Fruit fly (Drosophila melanogaster) whole organism, embryonic: ENCODE measurements around the gene Vps39.

Experiments
- Atf-2 ChIP-seq: fragments of 200-800 bp; sonication (Bioruptor generic); optimal IDR thresholded peaks from 2 replicates; lab custom pipeline; 2016; ENCODE audit warnings: missing biosample characterization, missing genetic modification characterization
- CG10209 ChIP-seq: fragments of 200-800 bp; sonication (Bioruptor generic); optimal IDR thresholded peaks from 3 replicates; lab custom pipeline; 2017; ENCODE audit warnings: missing biosample characterization, mild to moderate bottlenecking, missing genetic modification characterization, missing genetic modification reagents
- CG11504 ChIP-seq: fragments of 200-800 bp; sonication (Bioruptor generic); optimal IDR thresholded peaks from 3 replicates; lab custom pipeline; 2019; ENCODE audit warnings: missing biosample characterization, mild to moderate bottlenecking, missing genetic modification characterization, moderate library complexity
- CG14441 ChIP-seq: fragments of 200-800 bp; sonication (Bioruptor generic); IDR thresholded peaks from 2 replicates; pipeline ENCODE4 v1.3.6; 2022; ENCODE audit warnings: missing biosample characterization, missing genetic modification characterization
- CG14667 ChIP-seq: fragments of 200-800 bp; sonication (Bioruptor generic); IDR thresholded peaks from 2 replicates; pipeline ENCODE4 v1.3.6; 2022; ENCODE audit warnings: missing biosample characterization, missing genetic modification characterization
- CG1647 ChIP-seq: fragments of 200-800 bp; sonication (Bioruptor generic); optimal IDR thresholded peaks from 3 replicates; lab custom pipeline; 2016; ENCODE audit warnings: missing biosample characterization, missing genetic modification characterization
- CG17568 ChIP-seq: fragments of 200-800 bp; sonication (Bioruptor generic); optimal IDR thresholded peaks from 2 replicates; lab custom pipeline; 2018; ENCODE audit warnings: missing biosample characterization, mild to moderate bottlenecking, missing genetic modification characterization, moderate library complexity
- CG2116 ChIP-seq: fragments of 200-800 bp; sonication (Bioruptor generic); optimal IDR thresholded peaks from 3 replicates; lab custom pipeline; 2018; ENCODE audit warnings: missing biosample characterization, mild to moderate bottlenecking, missing genetic modification characterization
- CG33557 ChIP-seq: fragments of 200-800 bp; sonication (Bioruptor generic); optimal IDR thresholded peaks from 2 replicates; lab custom pipeline; 2019; ENCODE audit warnings: missing biosample characterization, mild to moderate bottlenecking, missing genetic modification characterization, moderate library complexity
- CG34422 ChIP-seq: fragments of 200-800 bp; sonication (Bioruptor generic); IDR thresholded peaks from 3 replicates; pipeline ENCODE4 v1.3.6; 2022; ENCODE audit warnings: missing biosample characterization, missing genetic modification characterization
- CG42726 ChIP-seq: fragments of 200-800 bp; sonication (Bioruptor generic); IDR thresholded peaks from 2 replicates; pipeline ENCODE4 v1.3.6; 2022; ENCODE audit warnings: missing biosample characterization, missing genetic modification characterization; ENCODE audit not compliant: partially characterized antibody
- CG4617 ChIP-seq: fragments of 200-800 bp; sonication (Bioruptor generic); optimal IDR thresholded peaks from 3 replicates; lab custom pipeline; 2016; ENCODE audit warnings: missing biosample characterization, missing genetic modification characterization, borderline replicate concordance
- CG5245 ChIP-seq: fragments of 200-800 bp; sonication (Bioruptor generic); optimal IDR thresholded peaks from 3 replicates; lab custom pipeline; 2016; ENCODE audit warnings: missing biosample characterization, missing genetic modification characterization
- CG7839 ChIP-seq: fragments of 200-800 bp; sonication (Bioruptor generic); optimal IDR thresholded peaks from 3 replicates; lab custom pipeline; 2018; ENCODE audit warnings: missing biosample characterization, mild to moderate bottlenecking, missing genetic modification characterization, moderate library complexity
- CG8281 ChIP-seq: fragments of 200-800 bp; sonication (Bioruptor generic); optimal IDR thresholded peaks from 2 replicates; lab custom pipeline; 2018; ENCODE audit warnings: missing biosample characterization, mild to moderate bottlenecking, missing genetic modification characterization, moderate library complexity
- CG8478 ChIP-seq: fragments of >200 bp; optimal IDR thresholded peaks from 2 replicates; lab custom pipeline; 2018
- CG9609 ChIP-seq: fragments of 200-800 bp; sonication (Bioruptor generic); optimal IDR thresholded peaks from 3 replicates; lab custom pipeline; 2016; ENCODE audit warnings: missing biosample characterization, missing genetic modification characterization
- CG9932 ChIP-seq: fragments of 200-800 bp; sonication (Bioruptor generic); IDR thresholded peaks from 2 replicates; pipeline ENCODE4 v1.3.6; 2022; ENCODE audit warnings: missing biosample characterization, missing genetic modification characterization
- CHES-1-like ChIP-seq: fragments of 200-800 bp; sonication (Bioruptor generic); optimal IDR thresholded peaks from 2 replicates; lab custom pipeline; 2016; ENCODE audit warnings: missing biosample characterization, missing genetic modification characterization
- Camta ChIP-seq: fragments of 200-800 bp; sonication (Bioruptor generic); optimal IDR thresholded peaks from 2 replicates; lab custom pipeline; 2016; ENCODE audit warnings: missing biosample characterization, missing genetic modification characterization
- CoRest ChIP-seq: fragments of 200-800 bp; sonication (Bioruptor generic); optimal IDR thresholded peaks from 3 replicates; lab custom pipeline; 2018; ENCODE audit warnings: missing biosample characterization, mild to moderate bottlenecking, missing genetic modification characterization, moderate library complexity
- Gug ChIP-seq: fragments of 200-800 bp; sonication (Bioruptor generic); IDR thresholded peaks from 4 replicates; pipeline ENCODE4 v1.3.6; 2022; ENCODE audit warnings: missing biosample characterization, missing genetic modification characterization
- Kr ChIP-seq: fragments of 200-800 bp; sonication (Bioruptor generic); optimal IDR thresholded peaks from 2 replicates; lab custom pipeline; 2017; ENCODE audit warnings: missing biosample characterization, mild to moderate bottlenecking, missing genetic modification characterization
- Mad ChIP-seq: fragments of 200-800 bp; sonication (Bioruptor generic); optimal IDR thresholded peaks from 2 replicates; lab custom pipeline; 2016; ENCODE audit warnings: missing biosample characterization, missing genetic modification characterization
- NC2β ChIP-seq: fragments of 200-800 bp; sonication (Bioruptor generic); optimal IDR thresholded peaks from 2 replicates; lab custom pipeline; 2016; ENCODE audit warnings: missing biosample characterization, missing genetic modification characterization
- NFAT ChIP-seq: fragments of 200-800 bp; sonication (Bioruptor generic); IDR thresholded peaks from 2 replicates; pipeline ENCODE4 v1.3.6; 2022; ENCODE audit warnings: missing biosample characterization, missing genetic modification characterization
- NfI ChIP-seq: fragments of 200-800 bp; sonication (Bioruptor generic); optimal IDR thresholded peaks from 3 replicates; lab custom pipeline; 2018; ENCODE audit warnings: missing biosample characterization, mild to moderate bottlenecking, missing genetic modification characterization, moderate library complexity
- Optix ChIP-seq: fragments of 200-800 bp; sonication (Bioruptor generic); IDR thresholded peaks from 3 replicates; pipeline ENCODE4 v1.3.6; 2022; ENCODE audit warnings: missing biosample characterization, missing genetic modification characterization
- Rfx ChIP-seq: fragments of 200-800 bp; sonication (Bioruptor generic); IDR thresholded peaks from 2 replicates; pipeline ENCODE4 v1.3.6; 2022; ENCODE audit warnings: missing biosample characterization, missing genetic modification characterization
- Side ChIP-seq: fragments of 200-800 bp; sonication (Bioruptor generic); optimal IDR thresholded peaks from 2 replicates; lab custom pipeline; 2016; ENCODE audit warnings: missing biosample characterization, missing genetic modification characterization
- Trl ChIP-seq, 3 experiments: fragments of >200 bp in 2 of 3; fragments of 200-800 bp in 1 of 3; sonication (Bioruptor generic) in 1 of 3; optimal IDR thresholded peaks; 2 replicates in 1 of 3; 3 replicates in 2 of 3; lab custom pipeline; 2016 to 2017; ENCODE audit warnings: missing biosample characterization in 1 of 3, missing genetic modification characterization in 1 of 3
- Xrp1 ChIP-seq: fragments of 200-800 bp; sonication (Bioruptor generic); IDR thresholded peaks from 2 replicates; pipeline ENCODE4 v1.3.6; 2022; ENCODE audit warnings: missing biosample characterization, missing genetic modification characterization
- ato ChIP-seq: fragments of 200-800 bp; sonication (Bioruptor generic); IDR thresholded peaks from 2 replicates; pipeline ENCODE4 v1.3.6; 2022; ENCODE audit warnings: missing biosample characterization, missing genetic modification characterization; ENCODE audit not compliant: partially characterized antibody
- chif ChIP-seq, 2 experiments: fragments of 200-800 bp; sonication (Bioruptor generic); optimal IDR thresholded peaks; 3 replicates each; lab custom pipeline; 2016; ENCODE audit warnings: missing biosample characterization in 2 of 2, missing genetic modification characterization in 2 of 2
- chm ChIP-seq: fragments of 200-800 bp; sonication (Bioruptor generic); IDR thresholded peaks from 2 replicates; pipeline ENCODE4 v1.3.6; 2022; ENCODE audit warnings: missing biosample characterization, missing genetic modification characterization
- crol ChIP-seq: fragments of 200-800 bp; sonication (Bioruptor generic); IDR thresholded peaks from 2 replicates; pipeline ENCODE4 v1.3.6; 2022; ENCODE audit warnings: missing biosample characterization, missing genetic modification characterization
- da ChIP-seq: fragments of 200-800 bp; sonication (Bioruptor generic); optimal IDR thresholded peaks from 2 replicates; lab custom pipeline; 2016; ENCODE audit warnings: missing biosample characterization, missing genetic modification characterization
- disco-r ChIP-seq: fragments of 200-800 bp; sonication (Bioruptor generic); optimal IDR thresholded peaks from 2 replicates; lab custom pipeline; 2016; ENCODE audit warnings: missing biosample characterization, missing genetic modification characterization
- fd96Cb ChIP-seq: fragments of 200-800 bp; sonication (Bioruptor generic); optimal IDR thresholded peaks from 2 replicates; lab custom pipeline; 2018; ENCODE audit warnings: missing biosample characterization, mild to moderate bottlenecking, missing genetic modification characterization, moderate library complexity
- jigr1 ChIP-seq: fragments of 200-800 bp; sonication (Bioruptor generic); IDR thresholded peaks from 3 replicates; pipeline ENCODE4 v1.3.6; 2022; ENCODE audit warnings: missing biosample characterization, missing genetic modification characterization
- ken ChIP-seq: fragments of 200-800 bp; sonication (Bioruptor generic); IDR thresholded peaks from 3 replicates; pipeline ENCODE4 v1.3.6; 2022; ENCODE audit warnings: missing biosample characterization, missing genetic modification characterization
- pros ChIP-seq: fragments of 200-800 bp; sonication (Bioruptor generic); optimal IDR thresholded peaks from 3 replicates; lab custom pipeline; 2019; ENCODE audit warnings: missing biosample characterization, mild to moderate bottlenecking, missing genetic modification characterization, moderate library complexity
- sc ChIP-seq, 3 experiments: fragments of >200 bp in 2 of 3; fragments of 200-800 bp in 1 of 3; sonication (Bioruptor generic) in 1 of 3; optimal IDR thresholded peaks; 2 replicates in 2 of 3; 3 replicates in 1 of 3; lab custom pipeline; 2017; ENCODE audit warnings: mild to moderate bottlenecking in 1 of 3, missing biosample characterization in 1 of 3, missing genetic modification characterization in 1 of 3, missing genetic modification reagents in 1 of 3
- sd ChIP-seq: fragments of 200-800 bp; sonication (Bioruptor generic); optimal IDR thresholded peaks from 3 replicates; lab custom pipeline; 2018; ENCODE audit warnings: missing biosample characterization, mild to moderate bottlenecking, missing genetic modification characterization, moderate library complexity
- shn ChIP-seq: fragments of 200-800 bp; sonication (Bioruptor generic); optimal IDR thresholded peaks from 3 replicates; lab custom pipeline; 2016; ENCODE audit warnings: missing biosample characterization, missing genetic modification characterization
- sisA ChIP-seq: fragments of 200-800 bp; sonication (Bioruptor generic); IDR thresholded peaks from 2 replicates; pipeline ENCODE4 v1.3.6; 2022; ENCODE audit warnings: missing biosample characterization, missing genetic modification characterization
- trh ChIP-seq: fragments of 200-800 bp; sonication (Bioruptor generic); optimal IDR thresholded peaks from 2 replicates; lab custom pipeline; 2016; ENCODE audit warnings: missing biosample characterization, missing genetic modification characterization
- vnd ChIP-seq: fragments of 200-800 bp; sonication (Bioruptor generic); IDR thresholded peaks from 3 replicates; pipeline ENCODE4 v1.3.6; 2022; ENCODE audit warnings: missing biosample characterization, missing genetic modification characterization; ENCODE audit not compliant: partially characterized antibody
- wor ChIP-seq: fragments of 200-800 bp; sonication (Bioruptor generic); IDR thresholded peaks from 2 replicates; pipeline ENCODE4 v1.3.6; 2022; ENCODE audit warnings: missing biosample characterization, missing genetic modification characterization
- yki ChIP-seq: fragments of >200 bp; optimal IDR thresholded peaks from 3 replicates; lab custom pipeline; 2018

Vps39 gene

dm6 chr3R:18311368-18311919 is 37.2 kb upstream of the Vps39 start (continued):
- TF ChIP-seq trh (GFP tag; lab: Kevin White, UChicago) (peak; percentile 28), da (no peak), disco-r (peak; percentile 5), CG9609 (GFP tag; lab: Kevin White, UChicago) (peak; percentile 27), crol (GFP tag; lab: Robert Waterston, UW) (peak; percentile 100), CG10209 (GFP tag; lab: Kevin White, UChicago) (peak; percentile 48), sc (optimal IDR thresholded peaks at IDR 0.05; lab: Kevin White, UChicago) (no peak), sc (GFP tag; optimal IDR thresholded peaks at IDR 0.05; lab: Kevin White, UChicago) (peak; percentile 32), NfI (GFP tag; lab: Kevin White, UChicago) (peak; percentile 15), chm (peak; percentile 81), Kr (peak; percentile 52), sisA (0 out of 2 replicates have a peak, but pooled peaks have one; percentile 9), CG42726 (GFP tag; lab: Robert Waterston, UW) (0 out of 2 replicates have a peak, but pooled peaks have one; percentile 30), CG5245 (GFP tag; lab: Kevin White, UChicago) (no peak), yki (lab: Kevin White, UChicago) (no peak), CHES-1-like (GFP tag; lab: Kevin White, UChicago) (peak; percentile 2), Side (GFP tag; lab: Kevin White, UChicago) (peak; percentile 70), CG2116 (no peak), Gug (no peak; the same call in 3 of the 4 replicates), CG33557 (peak; percentile 57), vnd (GFP tag; lab: Robert Waterston, UW) (no peak), Camta (peak; percentile 39), CG11504 (tag; lab: Kevin White, UChicago) (peak; percentile 77), Xrp1 (GFP tag; lab: Robert Waterston, UW) (peak; percentile 65), fd96Cb (tag; lab: Kevin White, UChicago) (peak; percentile 23), CoRest (tag; lab: Kevin White, UChicago) (peak; percentile 85), Mad (GFP tag; lab: Kevin White, UChicago) (no peak), CG17568 (GFP tag; lab: Kevin White, UChicago) (peak; percentile 53), CG34422 (GFP tag; lab: Robert Waterston, UW) (peak; percentile 74; the same call in 1 of the 3 replicates), CG14441 (GFP tag; lab: Robert Waterston, UW) (no peak), NC2β (GFP tag; lab: Kevin White, UChicago) (peak; percentile 59), CG8478 (no peak), CG7839 (tag; lab: Kevin White, UChicago) (peak; percentile 76), CG9932 (GFP tag; lab: Robert Waterston, UW) (peak; percentile 42; the same call in 1 of the 2 replicates), pros (GFP tag; lab: Kevin White, UChicago) (peak; percentile 68), chif (GFP tag; optimal IDR thresholded peaks at IDR 0.05; lab: Kevin White, UChicago) (peak in 1 of 2 experiments; percentile 2), Optix (GFP tag; lab: Robert Waterston, UW) (peak; percentile 61; the same call in 1 of the 3 replicates), wor (no peak), shn (GFP tag; lab: Kevin White, UChicago) (peak; percentile 2), CG8281 (peak; percentile 24), Trl (optimal IDR thresholded peaks at IDR 0.05; lab: Kevin White, UChicago) (peak; percentile 69 to 70), Trl (GFP tag; optimal IDR thresholded peaks at IDR 0.05; lab: Kevin White, UChicago) (peak; percentile 61), NFAT (GFP tag; lab: Robert Waterston, UW) (peak; percentile 57), sd (peak; percentile 25), CG1647 (peak; percentile 25), CG14667 (GFP tag; lab: Robert Waterston, UW) (no peak), ken (GFP tag; lab: Robert Waterston, UW) (peak; percentile 80), ato (0 out of 2 replicates have a peak, but pooled peaks have one; percentile 41), Atf-2 (GFP tag; lab: Kevin White, UChicago) (no peak), jigr1 (no peak), CG4617 (GFP tag; lab: Kevin White, UChicago) (no peak), Rfx (GFP tag; lab: Robert Waterston, UW) (no peak; the same call in 1 of the 2 replicates)
